Worm (Caenorhabditis elegans): ENCODE results near the gene lys-7.

- TF ChIP-seq elt-1 (tag; optimal IDR thresholded peaks at IDR 0.05): no peak
- no peak for TF ChIP-seq ZK546.5 (tag; optimal IDR thresholded peaks at IDR 0.05)
- TF ChIP-seq unc-39 (tag; optimal IDR thresholded peaks at IDR 0.05): no peak
- no peak for TF ChIP-seq nhr-237 (tag; optimal IDR thresholded peaks at IDR 0.05)
Observed at ce11 chrV:3523262-3523661, 40.9 kb upstream of the lys-7 start, which contains the start of gene irg-1.

Measured in whole organism, L2 larva.